Worm (Caenorhabditis elegans) whole organism, L1 larva: ENCODE results near the gene C35B1.8.

Experiments used
- C04F5.9 ChIP-seq: sonication (generic microtip); optimal IDR thresholded peaks from 2 replicates; lab custom pipeline; 2016; ENCODE audit warnings: missing genetic modification characterization, missing compliant biosample characterization
- C34B4.2 ChIP-seq: sonication (generic microtip); optimal IDR thresholded peaks from 2 replicates; lab custom pipeline; 2017; ENCODE audit warnings: mild to moderate bottlenecking, missing genetic modification characterization, missing compliant biosample characterization
- Y116A8C.19 ChIP-seq: sonication (generic microtip); optimal IDR thresholded peaks from 2 replicates; lab custom pipeline; 2016; ENCODE audit warnings: missing compliant biosample characterization, missing genetic modification characterization, borderline replicate concordance
- aha-1 ChIP-seq: fragments of 150-350 bp; optimal IDR thresholded peaks from 2 replicates; lab custom pipeline; 2014; ENCODE audit warnings: missing biosample characterization, missing genetic modification characterization
- alr-1 ChIP-seq: fragments of 200-800 bp; sonication (Bioruptor generic); optimal IDR thresholded peaks from 2 replicates; lab custom pipeline; 2018; ENCODE audit warnings: borderline replicate concordance, mild to moderate bottlenecking, missing genetic modification characterization, missing compliant biosample characterization
- aly-2 ChIP-seq: fragments of 150-350 bp; optimal IDR thresholded peaks from 2 replicates; lab custom pipeline; 2014; ENCODE audit warnings: missing biosample characterization, missing genetic modification characterization
- blmp-1 ChIP-seq: fragments of 150-350 bp; optimal IDR thresholded peaks from 2 replicates; lab custom pipeline; 2014; ENCODE audit warnings: missing biosample characterization, missing genetic modification characterization
- ceh-88 ChIP-seq: fragments of 200-800 bp; sonication (Bioruptor generic); IDR thresholded peaks from 2 replicates; pipeline ENCODE4 v1.3.6; 2022; ENCODE audit warnings: missing genetic modification characterization, missing compliant biosample characterization
- ceh-90 ChIP-seq: sonication (generic microtip); optimal IDR thresholded peaks from 2 replicates; lab custom pipeline; 2016; ENCODE audit warnings: missing genetic modification characterization, missing compliant biosample characterization
- dpl-1 ChIP-seq, 3 experiments: fragments of 150-350 bp in 2 of 3; sonication (generic microtip) in 1 of 3; optimal IDR thresholded peaks; 2 replicates each; lab custom pipeline; 2014 to 2017; ENCODE audit warnings: missing biosample characterization in 3 of 3, missing genetic modification characterization in 3 of 3, missing genetic modification reagents in 3 of 3
- dsc-1 ChIP-seq: sonication (generic microtip); optimal IDR thresholded peaks from 2 replicates; lab custom pipeline; 2016; ENCODE audit warnings: mild to moderate bottlenecking, missing genetic modification characterization, missing compliant biosample characterization
- efl-3 ChIP-seq: fragments of 200-800 bp; sonication (Bioruptor generic); optimal IDR thresholded peaks from 2 replicates; lab custom pipeline; 2018; ENCODE audit warnings: mild to moderate bottlenecking, missing genetic modification characterization, missing compliant biosample characterization
- egl-13 ChIP-seq: sonication (generic microtip); optimal IDR thresholded peaks from 2 replicates; lab custom pipeline; 2016; ENCODE audit warnings: missing genotype, missing genetic modification reagents, missing genetic modification characterization, missing compliant biosample characterization
- fkh-10 ChIP-seq: sonication (generic microtip); optimal IDR thresholded peaks from 2 replicates; lab custom pipeline; 2017; ENCODE audit warnings: missing biosample characterization, missing genetic modification reagents, missing genetic modification characterization
- fkh-8 ChIP-seq: sonication (generic microtip); optimal IDR thresholded peaks from 2 replicates; lab custom pipeline; 2016; ENCODE audit warnings: mild to moderate bottlenecking, missing genetic modification characterization, missing compliant biosample characterization
- hlh-4 ChIP-seq: sonication (generic microtip); optimal IDR thresholded peaks from 2 replicates; lab custom pipeline; 2016; ENCODE audit warnings: mild to moderate bottlenecking, missing genetic modification characterization, missing compliant biosample characterization
- isw-1 ChIP-seq: fragments of 200-800 bp; sonication (Bioruptor generic); IDR thresholded peaks from 2 replicates; pipeline ENCODE4 v1.3.6; 2022; ENCODE audit warnings: missing genetic modification characterization, missing compliant biosample characterization
- lin-13 ChIP-seq: fragments of 150-350 bp; optimal IDR thresholded peaks from 2 replicates; lab custom pipeline; 2014; ENCODE audit warnings: missing biosample characterization, missing genetic modification reagents, missing genetic modification characterization
- lin-35 ChIP-seq, 2 experiments: fragments of 150-350 bp; optimal IDR thresholded peaks; 2 replicates each; lab custom pipeline; 2014; ENCODE audit warnings: missing biosample characterization in 2 of 2, missing genetic modification characterization in 2 of 2, missing genetic modification reagents in 2 of 2
- lin-39 ChIP-seq: fragments of 150-350 bp; optimal IDR thresholded peaks from 2 replicates; lab custom pipeline; 2014; ENCODE audit warnings: missing biosample characterization, missing genetic modification reagents, missing genetic modification characterization
- lir-3 ChIP-seq: sonication (generic microtip); optimal IDR thresholded peaks from 2 replicates; lab custom pipeline; 2016; ENCODE audit warnings: mild to moderate bottlenecking, missing genetic modification characterization, moderate library complexity, missing compliant biosample characterization; ENCODE audit not compliant: poor library complexity
- lsy-2 ChIP-seq, 2 experiments: fragments of 150-350 bp; optimal IDR thresholded peaks; 2 replicates each; lab custom pipeline; 2014; ENCODE audit warnings: missing biosample characterization in 2 of 2, missing genetic modification characterization in 2 of 2
- mdl-1 ChIP-seq, 2 experiments: fragments of 150-350 bp; optimal IDR thresholded peaks; 2 replicates each; lab custom pipeline; 2014 to 2017; ENCODE audit warnings: missing biosample characterization in 2 of 2, missing genetic modification characterization in 2 of 2, inconsistent platforms in 1 of 2
- nhr-19 ChIP-seq: fragments of 200-800 bp; sonication (Bioruptor generic); conservative IDR thresholded peaks from 2 replicates; pipeline ENCODE4 v1.3.6; 2022; ENCODE audit warnings: missing genetic modification characterization, missing compliant biosample characterization
- nhr-28 ChIP-seq: fragments of 150-350 bp; optimal IDR thresholded peaks from 2 replicates; lab custom pipeline; 2014; ENCODE audit warnings: missing biosample characterization, missing genetic modification characterization
- nhr-71 ChIP-seq: sonication (generic microtip); optimal IDR thresholded peaks from 2 replicates; lab custom pipeline; 2016; ENCODE audit warnings: mild to moderate bottlenecking, missing genetic modification characterization, moderate library complexity, missing compliant biosample characterization
- nhr-76 ChIP-seq: sonication (generic microtip); optimal IDR thresholded peaks from 2 replicates; lab custom pipeline; 2017; ENCODE audit warnings: missing biosample characterization, missing genetic modification characterization
- nhr-77 ChIP-seq: fragments of 150-350 bp; optimal IDR thresholded peaks from 2 replicates; lab custom pipeline; 2014; ENCODE audit warnings: missing biosample characterization, missing genetic modification characterization
- nhr-84 ChIP-seq: sonication (generic microtip); optimal IDR thresholded peaks from 2 replicates; lab custom pipeline; 2017; ENCODE audit warnings: missing biosample characterization, missing genetic modification characterization
- nhr-85 ChIP-seq: sonication (generic microtip); peaks from one replicate; lab custom pipeline; 2016; ENCODE audit warnings: missing genetic modification characterization, inconsistent platforms, missing compliant biosample characterization
- pag-3 ChIP-seq: sonication (generic microtip); optimal IDR thresholded peaks from 2 replicates; lab custom pipeline; 2017; ENCODE audit warnings: missing genetic modification characterization, mild to moderate bottlenecking, missing compliant biosample characterization, antibody characterized with exemption, borderline replicate concordance; ENCODE audit not compliant: insufficient read depth
- pqm-1 ChIP-seq: sonication (generic microtip); optimal IDR thresholded peaks from 3 replicates; lab custom pipeline; 2017; ENCODE audit warnings: missing biosample characterization, missing genetic modification characterization
- rnt-1 ChIP-seq: sonication (generic microtip); optimal IDR thresholded peaks from 2 replicates; lab custom pipeline; 2016; ENCODE audit warnings: mild to moderate bottlenecking, missing genetic modification characterization, moderate library complexity, missing compliant biosample characterization
- skn-1 ChIP-seq: fragments of 150-350 bp; optimal IDR thresholded peaks from 2 replicates; lab custom pipeline; 2014; ENCODE audit warnings: missing biosample characterization, missing genetic modification characterization
- snu-23 ChIP-seq: sonication (generic microtip); optimal IDR thresholded peaks from 2 replicates; lab custom pipeline; 2016; ENCODE audit warnings: missing genetic modification characterization, missing compliant biosample characterization
- sptf-1 ChIP-seq: fragments of 150-350 bp; optimal IDR thresholded peaks from 2 replicates; lab custom pipeline; 2014; ENCODE audit warnings: missing biosample characterization, missing genetic modification characterization
- sup-37 ChIP-seq: fragments of 200-800 bp; sonication (Bioruptor generic); optimal IDR thresholded peaks from 2 replicates; lab custom pipeline; 2018; ENCODE audit warnings: mild to moderate bottlenecking, missing genetic modification characterization, missing compliant biosample characterization
- tbx-2 ChIP-seq: sonication (generic microtip); optimal IDR thresholded peaks from 2 replicates; lab custom pipeline; 2016; ENCODE audit warnings: missing genetic modification characterization, missing compliant biosample characterization
- unc-98 ChIP-seq: fragments of 200-800 bp; sonication (Bioruptor generic); IDR thresholded peaks from 2 replicates; pipeline ENCODE4 v1.3.6; 2022; ENCODE audit warnings: missing genetic modification characterization, missing compliant biosample characterization
- xbp-1 ChIP-seq: sonication (generic microtip); optimal IDR thresholded peaks from 2 replicates; lab custom pipeline; 2016; ENCODE audit warnings: missing genetic modification characterization, missing compliant biosample characterization
- zag-1 ChIP-seq: fragments of 150-350 bp; optimal IDR thresholded peaks from 2 replicates; lab custom pipeline; 2014; ENCODE audit warnings: missing biosample characterization, missing genetic modification characterization
- zip-4 ChIP-seq: fragments of 200-800 bp; sonication (Bioruptor generic); optimal IDR thresholded peaks from 2 replicates; lab custom pipeline; 2018; ENCODE audit warnings: mild to moderate bottlenecking, missing genetic modification characterization, moderate library complexity, missing compliant biosample characterization

The C35B1.8 gene

DNA sequence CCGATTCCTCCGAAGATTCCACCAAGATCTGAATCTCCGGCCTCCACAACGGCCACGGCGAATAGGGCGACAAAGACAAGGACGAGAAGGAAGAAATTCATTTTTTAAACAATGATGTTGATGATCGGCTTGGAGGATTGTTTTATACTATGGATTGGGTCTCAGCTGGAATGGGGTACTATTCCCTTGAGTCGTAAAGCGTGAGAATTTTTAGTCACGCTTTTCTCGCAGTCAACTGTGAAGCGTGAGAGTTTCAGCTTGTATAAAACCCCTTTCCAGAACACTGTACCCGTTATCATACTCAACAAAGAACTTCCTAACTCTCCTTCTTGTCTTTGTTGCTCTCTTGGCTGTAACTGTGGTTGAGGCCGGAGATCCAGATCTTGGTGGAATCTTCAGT is 35.7 kb upstream of the C35B1.8 start, which contains the start of gene F49F1.15:
F49F1.15 (minus strand) TSS at position 101 of the 400 bp plus-strand sequence.
- TF ChIP-seq aha-1 (no peak), nhr-77 (tag; lab: Kevin White, UChicago) (no peak), lin-13 (no peak), blmp-1 (tag; lab: Kevin White, UChicago) (no peak), dsc-1 (no peak), lin-35 (GFP tag; optimal IDR thresholded peaks at IDR 0.05; lab: Kevin White, UChicago) (no peak), mdl-1 (tag; optimal IDR thresholded peaks at IDR 0.05; lab: Kevin White, UChicago) (no peak), ceh-88 (GFP tag; lab: Robert Waterston, UW) (no peak), lsy-2 (tag; optimal IDR thresholded peaks at IDR 0.05; lab: Kevin White, UChicago) (no peak), C34B4.2 (tag; lab: Kevin White, UChicago) (no peak), nhr-19 (GFP tag; lab: Robert Waterston, UW) (no peak), lir-3 (tag; lab: Kevin White, UChicago) (no peak), pqm-1 (tag; lab: Kevin White, UChicago) (no peak), fkh-8 (no peak), hlh-4 (no peak), nhr-76 (tag; lab: Kevin White, UChicago) (no peak)
- TF ChIP-seq, all 84 proteins: peak for 0

DNA sequence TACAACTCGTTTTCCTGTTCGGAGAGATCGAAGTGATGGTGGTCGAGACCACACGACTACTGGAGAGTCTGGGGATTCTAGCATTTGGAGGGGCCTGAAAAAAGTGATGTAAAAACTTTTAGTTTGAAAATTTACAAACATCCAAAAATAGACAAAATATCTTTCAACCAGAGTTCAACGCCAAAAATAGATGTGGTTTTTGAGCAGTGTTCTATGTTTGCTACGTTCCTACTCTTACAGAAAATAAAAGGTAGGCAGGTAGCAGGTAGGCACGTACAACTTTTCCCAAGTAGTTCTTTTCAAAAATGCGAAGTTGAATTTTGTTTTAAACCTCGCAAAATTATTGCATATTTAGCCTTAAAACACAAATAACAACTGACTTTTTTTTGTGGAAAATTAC is 33.6 kb upstream of the C35B1.8 start, which contains the start of gene F49F1.14:
F49F1.14 (minus strand) TSS at position 101 of the 400 bp plus-strand sequence.
- TF ChIP-seq blmp-1 (tag; lab: Kevin White, UChicago) (no peak), alr-1 (tag; lab: Kevin White, UChicago) (no peak), C04F5.9 (tag; lab: Kevin White, UChicago) (no peak), zip-4 (GFP tag; lab: Kevin White, UChicago) (no peak), nhr-71 (no peak), xbp-1 (no peak), sptf-1 (tag; lab: Kevin White, UChicago) (no peak), nhr-84 (tag; lab: Kevin White, UChicago) (no peak), ceh-88 (GFP tag; lab: Robert Waterston, UW) (no peak), snu-23 (GFP tag; lab: Kevin White, UChicago) (no peak)

DNA sequence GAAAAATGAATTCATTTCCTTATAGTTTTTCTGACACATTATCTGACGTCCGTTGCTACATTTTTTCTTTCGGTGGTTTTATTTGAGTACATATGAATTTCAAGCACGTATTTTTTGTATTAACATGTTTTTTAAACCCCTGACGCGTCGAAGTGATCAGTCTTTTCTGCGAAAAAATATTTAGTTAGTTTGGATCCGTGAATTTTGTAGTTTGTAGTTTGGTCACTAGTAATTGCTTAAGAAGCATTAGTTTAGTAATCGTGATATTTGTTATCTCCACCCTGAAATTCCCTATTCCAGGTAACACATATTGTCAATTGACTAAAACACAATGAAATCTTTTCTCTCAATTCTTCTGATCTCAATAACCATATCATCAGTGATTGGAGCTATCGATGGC is 30.0 kb upstream of the C35B1.8 start, which contains the start of gene C35B1.7:
C35B1.7 (plus strand) TSS at position 301 of the 400 bp plus-strand sequence.
- TF ChIP-seq nhr-28 (tag; lab: Kevin White, UChicago) (no peak), mdl-1 (tag; optimal IDR thresholded peaks at IDR 0.05; lab: Kevin White, UChicago) (no peak), pqm-1 (tag; lab: Kevin White, UChicago) (no peak), pag-3 (tag; lab: Kevin White, UChicago) (no peak), tbx-2 (no peak), isw-1 (GFP tag; lab: Robert Waterston, UW) (no peak), nhr-71 (no peak), fkh-10 (no peak), nhr-19 (GFP tag; lab: Robert Waterston, UW) (no peak), lsy-2 (tag; optimal IDR thresholded peaks at IDR 0.05; lab: Kevin White, UChicago) (no peak), skn-1 (tag; lab: Kevin White, UChicago) (no peak), aly-2 (tag; lab: Kevin White, UChicago) (no peak), nhr-85 (no peak), nhr-77 (tag; lab: Kevin White, UChicago) (no peak), zag-1 (tag; lab: Kevin White, UChicago) (no peak), unc-98 (no peak)

DNA sequence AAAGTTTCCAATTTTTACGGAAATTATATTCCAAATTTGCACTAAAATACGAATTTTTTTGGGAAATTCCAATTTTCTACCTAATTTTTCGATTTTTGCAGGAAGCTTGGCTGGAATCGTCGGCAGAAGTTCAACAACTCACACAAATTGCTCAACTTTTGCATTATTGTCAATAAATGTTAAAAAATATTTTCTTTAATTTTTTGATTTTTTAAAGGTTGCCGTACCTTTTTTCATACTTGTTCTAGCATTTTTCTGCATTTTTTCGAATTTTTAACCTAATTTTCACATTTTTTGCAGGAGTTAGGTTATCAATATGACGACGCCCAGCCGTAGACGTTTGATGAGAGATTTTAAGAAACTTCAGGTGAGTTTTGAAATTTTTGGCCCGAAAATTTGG is 23.9 kb upstream of the C35B1.8 start, which contains the start of gene ubc-1:
ubc-1 (plus strand) TSS at position 301 of the 400 bp plus-strand sequence.
- TF ChIP-seq nhr-85 (peak; percentile 17), aly-2 (tag; lab: Kevin White, UChicago) (no peak)
- TF ChIP-seq, all 84 proteins: peak for 1

DNA sequence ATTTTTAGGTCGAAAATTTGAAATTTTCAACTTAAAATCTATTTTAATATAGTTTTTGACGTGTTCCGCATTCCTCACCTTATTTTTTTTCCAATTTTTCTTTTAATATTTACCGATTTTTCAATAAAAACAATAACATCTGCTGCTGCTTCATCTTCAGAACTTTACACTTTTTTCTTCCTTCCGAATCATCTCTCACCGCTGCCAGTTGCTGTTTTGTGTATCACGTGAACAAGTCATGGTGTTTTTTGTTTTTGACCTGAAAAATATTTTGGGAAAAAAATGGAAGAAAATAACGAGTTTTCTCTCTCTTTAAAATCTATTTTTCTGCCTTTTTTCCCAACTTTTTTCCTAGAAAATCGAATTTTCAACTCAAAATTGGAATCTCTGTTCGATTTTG is 21.0 kb upstream of the C35B1.8 start:
- TF ChIP-seq nhr-19 (GFP tag; lab: Robert Waterston, UW) (peak; percentile 34; the same call in 1 of the 2 replicates), egl-13 (tag; lab: Kevin White, UChicago) (no peak), rnt-1 (no peak), dpl-1 (GFP tag; optimal IDR thresholded peaks at IDR 0.05; lab: Kevin White, UChicago) (peak in 1 of 3 experiments; percentile 13), lsy-2 (tag; optimal IDR thresholded peaks at IDR 0.05; lab: Kevin White, UChicago) (peak; percentile 10 to 21), snu-23 (GFP tag; lab: Kevin White, UChicago) (peak; percentile 7), ceh-90 (tag; lab: Kevin White, UChicago) (no peak), aha-1 (no peak), aly-2 (tag; lab: Kevin White, UChicago) (no peak), pag-3 (tag; lab: Kevin White, UChicago) (peak; percentile 40), lir-3 (tag; lab: Kevin White, UChicago) (no peak), lin-39 (tag; lab: Kevin White, UChicago) (no peak), zip-4 (GFP tag; lab: Kevin White, UChicago) (no peak), nhr-71 (peak; percentile 48), sup-37 (GFP tag; lab: Kevin White, UChicago) (no peak), fkh-10 (no peak), efl-3 (no peak), Y116A8C.19 (tag; lab: Kevin White, UChicago) (no peak)
